Worm (Caenorhabditis elegans) whole organism, late embryonic: Measurements from ENCODE around the gene srbc-40.

Experiments
- C08G9.2 ChIP-seq: sonication (generic microtip); optimal IDR thresholded peaks from 2 replicates; lab custom pipeline; 2016; ENCODE audit warnings: mild to moderate bottlenecking, missing genetic modification characterization, moderate library complexity, missing compliant biosample characterization
- ceh-18 ChIP-seq: sonication (generic microtip); optimal IDR thresholded peaks from 2 replicates; lab custom pipeline; 2016; ENCODE audit warnings: missing genetic modification characterization, missing compliant biosample characterization
- ceh-2 ChIP-seq: sonication (generic microtip); optimal IDR thresholded peaks from 2 replicates; lab custom pipeline; 2016; ENCODE audit warnings: missing genotype, missing genetic modification characterization, missing compliant biosample characterization
- ceh-22 ChIP-seq: sonication (generic microtip); optimal IDR thresholded peaks from 2 replicates; lab custom pipeline; 2017; ENCODE audit warnings: missing biosample characterization, missing genetic modification characterization
- ceh-24 ChIP-seq: sonication (generic microtip); optimal IDR thresholded peaks from 2 replicates; lab custom pipeline; 2016; ENCODE audit warnings: mild to moderate bottlenecking, missing genetic modification characterization, missing compliant biosample characterization
- ceh-31 ChIP-seq: sonication (generic microtip); optimal IDR thresholded peaks from 2 replicates; lab custom pipeline; 2016; ENCODE audit warnings: missing genetic modification characterization, missing compliant biosample characterization
- ceh-6 ChIP-seq: fragments of 200-800 bp; sonication (Bioruptor generic); optimal IDR thresholded peaks from 2 replicates; lab custom pipeline; 2018; ENCODE audit warnings: mild to moderate bottlenecking, missing genetic modification characterization, missing compliant biosample characterization
- ceh-9 ChIP-seq: sonication (generic microtip); optimal IDR thresholded peaks from 2 replicates; lab custom pipeline; 2016; ENCODE audit warnings: mild to moderate bottlenecking, missing genetic modification characterization, inconsistent platforms, missing compliant biosample characterization
- eyg-1 ChIP-seq: sonication (generic microtip); optimal IDR thresholded peaks from 2 replicates; lab custom pipeline; 2016; ENCODE audit warnings: missing genotype, missing genetic modification characterization, missing compliant biosample characterization
- fkh-10 ChIP-seq: fragments of 150-350 bp; optimal IDR thresholded peaks from 2 replicates; lab custom pipeline; 2014; ENCODE audit warnings: missing biosample characterization, missing genetic modification reagents, missing genetic modification characterization
- fkh-6 ChIP-seq: sonication (generic microtip); optimal IDR thresholded peaks from 2 replicates; lab custom pipeline; 2016; ENCODE audit warnings: missing genetic modification characterization, missing compliant biosample characterization
- gmeb-2 ChIP-seq: sonication (generic microtip); optimal IDR thresholded peaks from 2 replicates; lab custom pipeline; 2016; ENCODE audit warnings: missing genetic modification characterization, inconsistent platforms, missing compliant biosample characterization
- hlh-15 ChIP-seq: sonication (generic microtip); optimal IDR thresholded peaks from 2 replicates; lab custom pipeline; 2016; ENCODE audit warnings: missing genetic modification characterization, missing compliant biosample characterization
- hlh-6 ChIP-seq: sonication (generic microtip); optimal IDR thresholded peaks from 2 replicates; lab custom pipeline; 2016; ENCODE audit warnings: missing genotype, missing genetic modification characterization, missing compliant biosample characterization
- hlh-8 ChIP-seq: sonication (generic microtip); optimal IDR thresholded peaks from 2 replicates; lab custom pipeline; 2016; ENCODE audit warnings: missing genotype, missing genetic modification characterization, missing compliant biosample characterization
- nhr-232 ChIP-seq: sonication (generic microtip); optimal IDR thresholded peaks from 2 replicates; lab custom pipeline; 2016; ENCODE audit warnings: missing genetic modification characterization, missing compliant biosample characterization
- pha-4 ChIP-seq: fragments of 150-350 bp; optimal IDR thresholded peaks from 2 replicates; lab custom pipeline; 2018; ENCODE audit warnings: missing biosample characterization, missing genetic modification reagents, missing genetic modification characterization
- ref-2 ChIP-seq: sonication (generic microtip); optimal IDR thresholded peaks from 2 replicates; lab custom pipeline; 2016; ENCODE audit warnings: missing genetic modification characterization, missing compliant biosample characterization
- unc-55 ChIP-seq: sonication (generic microtip); optimal IDR thresholded peaks from 2 replicates; lab custom pipeline; 2017; ENCODE audit warnings: missing biosample characterization, missing genetic modification reagents, missing genetic modification characterization

Gene srbc-40

ce11 chrV:671342-671741 is 48.3 kb downstream of the srbc-40 start, which contains the start of gene sru-24:
Gene sru-24 (minus strand): TSS chrV:671442.
- TF ChIP-seq fkh-6 (tag; lab: Kevin White, UChicago) (no peak), ceh-9 (no peak), hlh-6 (tag; lab: Kevin White, UChicago) (no peak), nhr-232 (no peak), ceh-2 (tag; lab: Kevin White, UChicago) (no peak), pha-4 (no peak), ceh-22 (no peak), ceh-18 (tag; lab: Kevin White, UChicago) (no peak), unc-55 (no peak), ceh-24 (no peak), hlh-8 (tag; lab: Kevin White, UChicago) (no peak), ceh-31 (tag; lab: Kevin White, UChicago) (no peak), ceh-6 (GFP tag; lab: Kevin White, UChicago) (no peak), eyg-1 (tag; lab: Kevin White, UChicago) (no peak), C08G9.2 (tag; lab: Kevin White, UChicago) (no peak), ref-2 (tag; lab: Kevin White, UChicago) (no peak), gmeb-2 (tag; lab: Kevin White, UChicago) (no peak), hlh-15 (no peak)

ce11 chrV:667459-667858 is 52.2 kb downstream of the srbc-40 start, which contains the start of gene nhr-180:
Gene nhr-180 (minus strand): TSS chrV:667510.
- TF ChIP-seq ceh-2 (tag; lab: Kevin White, UChicago), result no peak
- TF ChIP-seq fkh-10 (GFP tag; lab: Kevin White, UChicago), result no peak
